Fruit fly (Drosophila melanogaster) whole organism, wandering third instar larva: ENCODE results near the gene Mst27D.
A peak's percentile ranks its signal among the peaks of the same experiment; 100 is the strongest.

Experiments used
- Abd-B ChIP-seq: fragments of >200 bp; optimal IDR thresholded peaks from 2 replicates; lab custom pipeline; 2017; ENCODE audit warnings: missing biosample characterization, missing genetic modification characterization
- Hnf4 ChIP-seq: fragments of 200-800 bp; sonication (Bioruptor generic); optimal IDR thresholded peaks from 2 replicates; lab custom pipeline; 2016; ENCODE audit warnings: missing biosample characterization, mild to moderate bottlenecking, missing genetic modification characterization
- Hr78 ChIP-seq: fragments of >200 bp; optimal IDR thresholded peaks from 2 replicates; lab custom pipeline; 2017; ENCODE audit warnings: missing biosample characterization, missing genetic modification characterization
- Mio ChIP-seq: sonication (Bioruptor generic); optimal IDR thresholded peaks from 2 replicates; lab custom pipeline; 2016; ENCODE audit warnings: missing biosample characterization, missing genetic modification characterization
- Myc ChIP-seq: fragments of >200 bp; optimal IDR thresholded peaks from 2 replicates; lab custom pipeline; 2017
- br ChIP-seq: fragments of 200-800 bp; sonication (Bioruptor generic); optimal IDR thresholded peaks from 2 replicates; lab custom pipeline; 2016; ENCODE audit warnings: missing biosample characterization, missing genetic modification characterization
- brk ChIP-seq: fragments of 200-800 bp; sonication (Bioruptor generic); optimal IDR thresholded peaks from 2 replicates; lab custom pipeline; 2016; ENCODE audit warnings: missing biosample characterization, mild to moderate bottlenecking, missing genetic modification characterization
- foxo ChIP-seq, 2 experiments: fragments of 200-800 bp; sonication (Bioruptor generic); optimal IDR thresholded peaks; 2 replicates in 1 of 2; 3 replicates in 1 of 2; lab custom pipeline; 2016 to 2017; ENCODE audit warnings: missing biosample characterization in 2 of 2, missing genetic modification characterization in 2 of 2
- h ChIP-seq: fragments of 200-800 bp; sonication (Bioruptor generic); optimal IDR thresholded peaks from 3 replicates; lab custom pipeline; 2016; ENCODE audit warnings: missing biosample characterization, mild to moderate bottlenecking, missing genetic modification characterization
- lola ChIP-seq: fragments of >200 bp; optimal IDR thresholded peaks from 2 replicates; lab custom pipeline; 2017; ENCODE audit warnings: missing biosample characterization, missing genetic modification characterization
- pan ChIP-seq: fragments of >200 bp; optimal IDR thresholded peaks from 2 replicates; lab custom pipeline; 2017
- psq ChIP-seq: fragments of 200-800 bp; sonication (Bioruptor generic); optimal IDR thresholded peaks from 3 replicates; lab custom pipeline; 2017; ENCODE audit warnings: missing biosample characterization, mild to moderate bottlenecking, missing genetic modification characterization, moderate library complexity
- usp ChIP-seq: fragments of >200 bp; optimal IDR thresholded peaks from 2 replicates; lab custom pipeline; 2017; ENCODE audit warnings: missing biosample characterization, missing genetic modification characterization

dm6 chr2L:7026988-7027908, 33.4 kb downstream of the Mst27D start, which contains the start of the genes CG31908 and MME1:
- TF ChIP-seq lola (GFP tag; lab: Kevin White, UChicago) = no peak
- TF ChIP-seq brk (GFP tag; lab: Kevin White, UChicago) = peak; percentile 42
- TF ChIP-seq br (GFP tag; lab: Kevin White, UChicago) = peak; percentile 58
- TF ChIP-seq Hnf4 = peak; percentile 45
- no peak for TF ChIP-seq pan (lab: Kevin White, UChicago)
- TF ChIP-seq Myc = peak; percentile 40
- no peak for TF ChIP-seq usp
- TF ChIP-seq Abd-B = no peak
- TF ChIP-seq Hr78 (GFP tag; lab: Kevin White, UChicago) = no peak
- TF ChIP-seq h (GFP tag; lab: Kevin White, UChicago) = peak; percentile 54
- peak in 1 of 2 experiments; percentile 63 for TF ChIP-seq foxo (GFP tag; optimal IDR thresholded peaks at IDR 0.05; lab: Kevin White, UChicago)
- peak; percentile 51 for TF ChIP-seq psq (GFP tag; lab: Kevin White, UChicago)
- no peak for TF ChIP-seq Mio (GFP tag; lab: Kevin White, UChicago)
